Fruit fly (Drosophila melanogaster) whole organism: ENCODE measurements around the gene CG2767.
A peak's percentile ranks its signal among the peaks of the same experiment; 100 is the strongest.
"Not testable (repeated sequence)": the region's sequence is repeated elsewhere in the genome, so short reads cannot be mapped to it uniquely, and the experiment has no call there.

Source experiments
- CG8478 ChIP-seq: fragments of >200 bp; optimal IDR thresholded peaks from 2 replicates; lab custom pipeline; 2018; ENCODE audit warnings: inconsistent platforms
- Dll ChIP-seq: fragments of >200 bp; optimal IDR thresholded peaks from 2 replicates; lab custom pipeline; 2017
- EcR ChIP-seq, 2 experiments: fragments of >200 bp; optimal IDR thresholded peaks; 2 replicates each; lab custom pipeline; 2017; ENCODE audit warnings: missing biosample characterization in 2 of 2, missing genetic modification characterization in 2 of 2, missing genetic modification reagents in 2 of 2
- pan ChIP-seq: fragments of >200 bp; optimal IDR thresholded peaks from 2 replicates; lab custom pipeline; 2017
- psq ChIP-seq: fragments of >200 bp; optimal IDR thresholded peaks from 2 replicates; lab custom pipeline; 2017
- usp ChIP-seq: fragments of >200 bp; optimal IDR thresholded peaks from 2 replicates; lab custom pipeline; 2017; ENCODE audit warnings: missing biosample characterization, missing genetic modification characterization, mixed read lengths

Gene CG2767

DNA sequence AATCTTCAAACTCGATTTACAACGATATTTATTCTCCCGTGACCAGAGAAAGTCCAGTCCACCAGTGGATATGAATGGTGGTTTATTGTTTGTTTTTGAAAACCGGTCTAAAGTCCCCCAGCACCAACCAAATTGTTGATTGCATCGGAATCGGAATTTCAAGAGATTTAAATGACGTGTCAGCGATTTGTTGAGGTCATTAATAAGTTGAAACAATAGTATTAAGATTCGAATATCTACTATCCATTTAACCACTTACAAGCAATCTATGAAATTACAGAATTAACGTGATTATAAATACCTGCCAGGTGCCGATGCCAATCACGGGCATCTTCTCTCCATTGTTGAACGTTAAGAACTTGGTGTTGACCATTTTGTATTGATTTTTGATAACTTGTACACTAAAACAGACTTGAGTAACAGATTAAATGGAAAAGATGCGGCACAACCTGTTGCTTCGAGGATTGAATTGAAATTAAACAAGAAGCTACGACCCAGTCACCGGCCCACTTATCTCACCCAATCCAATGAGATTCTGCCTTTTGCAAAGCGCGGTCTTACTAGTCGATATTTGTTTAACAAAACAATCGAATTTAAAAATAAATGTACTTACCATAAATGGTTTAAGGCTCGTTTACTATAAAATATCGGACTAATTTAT is at the start of gene CG2767:
CG2767 (minus strand) TSS at position 516 of the 661 bp plus-strand sequence.
- TF ChIP-seq pan (lab: Kevin White, UChicago) (no peak), usp (no peak), CG8478 (lab: Kevin White, UChicago) (no peak), psq (lab: Kevin White, UChicago) (no peak)

dm6 chr3R:8049373-8049772 is 41.5 kb upstream of the CG2767 start, which contains the start of gene CG43061:
Gene CG43061 (plus strand): TSS chr3R:8049673.
- not testable (repeated sequence) for TF ChIP-seq psq (lab: Kevin White, UChicago); Dll (lab: Kevin White, UChicago); EcR (GFP tag; optimal IDR thresholded peaks at IDR 0.05; lab: Kevin White, UChicago)

DNA sequence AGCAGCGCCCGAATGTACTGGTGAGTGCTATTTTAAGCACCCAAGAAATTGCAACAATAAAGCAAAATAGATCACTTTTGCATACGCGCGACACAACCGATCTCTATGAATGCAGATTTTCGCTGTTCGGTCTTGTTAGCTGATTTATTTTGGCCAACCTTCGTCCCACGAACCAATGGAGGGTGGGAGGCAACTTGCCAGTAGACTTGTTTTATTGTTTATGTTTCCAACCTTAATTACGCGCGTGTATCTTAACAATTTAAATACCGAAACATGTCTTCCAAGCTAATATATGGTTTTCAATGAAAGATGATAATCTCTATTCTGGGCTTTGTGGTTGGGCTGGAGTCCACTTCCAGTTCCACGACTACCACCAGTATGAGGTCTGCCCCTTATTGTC is 41.0 kb upstream of the CG2767 start, which contains the start of gene CG43618:
CG43618 (plus strand) TSS at position 301 of the 400 bp plus-strand sequence.
- TF ChIP-seq EcR (GFP tag; optimal IDR thresholded peaks at IDR 0.05; lab: Kevin White, UChicago); Dll (lab: Kevin White, UChicago); psq (lab: Kevin White, UChicago): not testable (repeated sequence)

- TF ChIP-seq pan (lab: Kevin White, UChicago) (no peak), usp (no peak), Dll (lab: Kevin White, UChicago) (no peak), psq (lab: Kevin White, UChicago) (no peak), EcR (GFP tag; optimal IDR thresholded peaks at IDR 0.05; lab: Kevin White, UChicago) (no peak), CG8478 (lab: Kevin White, UChicago) (no peak)
Observed at dm6 chr3R:8040843-8041242, 32.9 kb upstream of the CG2767 start, which contains the start of gene CG43060. Gene CG43060 (plus strand): TSS chr3R:8041224.

- TF ChIP-seq EcR (GFP tag; optimal IDR thresholded peaks at IDR 0.05; lab: Kevin White, UChicago) (no peak), pan (lab: Kevin White, UChicago) (no peak), usp (no peak)
Observed at dm6 chr3R:8038927-8039326, 31.0 kb upstream of the CG2767 start.

DNA sequence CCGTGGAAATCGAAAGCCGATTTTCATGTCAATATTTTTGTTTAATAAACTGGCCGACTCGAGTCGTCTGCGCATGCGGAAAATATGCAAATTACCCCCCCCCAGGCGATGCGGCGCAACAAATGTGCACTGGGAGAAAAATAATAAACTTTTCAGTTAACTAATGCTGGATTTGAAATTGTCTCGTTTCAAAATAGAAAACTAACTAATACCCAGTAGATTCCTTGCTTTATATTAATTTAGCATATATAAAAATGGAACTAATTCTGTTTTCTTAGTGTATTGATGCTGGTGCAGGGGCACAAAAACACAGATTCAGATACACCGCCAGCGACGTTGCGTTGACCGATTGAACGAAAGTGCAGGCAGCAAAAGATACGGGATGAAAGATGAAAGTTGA is 30.0 kb upstream of the CG2767 start:
- no peak for TF ChIP-seq EcR (GFP tag; optimal IDR thresholded peaks at IDR 0.05; lab: Kevin White, UChicago)
- TF ChIP-seq pan (lab: Kevin White, UChicago) = no peak
- TF ChIP-seq usp = no peak
- TF ChIP-seq psq (lab: Kevin White, UChicago) = no peak
- TF ChIP-seq CG8478 (lab: Kevin White, UChicago) = no peak
- no peak for TF ChIP-seq Dll (lab: Kevin White, UChicago)

DNA sequence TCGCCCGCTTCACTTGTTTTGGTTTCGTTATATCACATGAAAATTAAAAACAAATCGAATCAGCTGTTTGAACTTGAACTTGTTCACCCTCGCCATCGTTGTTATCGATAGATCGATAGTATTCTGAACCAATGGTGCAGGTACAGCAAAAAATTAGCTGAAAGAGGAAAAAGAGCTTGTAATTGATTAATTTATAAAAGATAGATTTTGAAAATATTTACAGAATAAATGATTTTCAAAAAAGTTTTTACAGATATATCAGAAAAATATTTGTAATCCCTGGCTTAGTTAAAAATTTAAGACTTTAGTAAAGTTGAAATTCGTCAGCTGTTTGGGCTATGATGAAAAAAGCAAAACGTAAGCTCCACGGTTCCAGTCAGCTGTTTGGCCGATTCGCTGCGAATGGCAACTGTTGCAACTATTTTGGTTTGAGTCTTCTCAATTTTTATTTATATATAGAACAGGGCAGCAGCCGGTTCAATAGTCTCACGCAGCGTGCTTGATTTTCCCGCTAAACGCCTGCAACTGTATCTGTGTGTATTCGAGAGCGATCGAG is 25.1 kb upstream of the CG2767 start, which contains the start of the genes CG11035 and unc-45:
CG11035 (minus strand) TSS at position 87 of the 556 bp plus-strand sequence.
unc-45 (plus strand) TSS at position 379 of the 556 bp plus-strand sequence.
- TF ChIP-seq EcR (GFP tag; optimal IDR thresholded peaks at IDR 0.05; lab: Kevin White, UChicago) (no peak), psq (lab: Kevin White, UChicago) (no peak), pan (lab: Kevin White, UChicago) (no peak), usp (no peak), CG8478 (lab: Kevin White, UChicago) (no peak), Dll (lab: Kevin White, UChicago) (no peak)

dm6 chr3R:8030151-8030899 is 22.4 kb upstream of the CG2767 start, which contains the start of the genes CG10903 and CG2747:
Gene CG10903 (plus strand): TSS chr3R:8030411.
Gene CG2747 (minus strand): TSS chr3R:8030790.
- TF ChIP-seq EcR (GFP tag; optimal IDR thresholded peaks at IDR 0.05; lab: Kevin White, UChicago) (no peak), CG8478 (lab: Kevin White, UChicago) (no peak), pan (lab: Kevin White, UChicago) (no peak), Dll (lab: Kevin White, UChicago) (no peak), usp (no peak), psq (lab: Kevin White, UChicago) (no peak)

DNA sequence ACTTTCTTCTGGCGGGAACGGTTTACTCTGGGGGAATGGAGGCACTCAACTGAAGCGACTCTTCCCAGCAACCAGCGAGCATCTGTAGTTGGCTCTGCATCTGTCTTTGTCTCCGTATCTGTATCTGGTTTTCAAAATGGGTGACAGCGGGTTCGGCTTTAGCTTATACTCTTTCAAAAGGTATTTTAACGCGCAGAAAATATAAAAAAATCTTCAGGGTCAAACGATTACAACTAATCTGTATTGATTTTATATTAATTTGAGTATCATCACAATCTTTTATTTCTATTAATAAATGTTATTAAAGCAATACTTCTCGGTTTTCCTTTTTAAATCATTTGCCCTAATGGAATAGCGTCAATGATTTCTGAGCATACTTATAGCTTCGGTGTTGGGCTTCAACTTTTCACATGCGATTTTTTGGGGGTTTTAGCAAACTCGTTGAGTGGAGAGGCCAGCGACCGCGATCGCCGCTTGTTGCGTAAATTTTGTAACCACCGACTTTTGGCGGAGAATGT is 21.6 kb upstream of the CG2767 start, which contains the start of gene ImpE3:
ImpE3 (minus strand) TSS at position 51 of the 518 bp plus-strand sequence.
- TF ChIP-seq pan (lab: Kevin White, UChicago) (no peak), Dll (lab: Kevin White, UChicago) (no peak)

DNA sequence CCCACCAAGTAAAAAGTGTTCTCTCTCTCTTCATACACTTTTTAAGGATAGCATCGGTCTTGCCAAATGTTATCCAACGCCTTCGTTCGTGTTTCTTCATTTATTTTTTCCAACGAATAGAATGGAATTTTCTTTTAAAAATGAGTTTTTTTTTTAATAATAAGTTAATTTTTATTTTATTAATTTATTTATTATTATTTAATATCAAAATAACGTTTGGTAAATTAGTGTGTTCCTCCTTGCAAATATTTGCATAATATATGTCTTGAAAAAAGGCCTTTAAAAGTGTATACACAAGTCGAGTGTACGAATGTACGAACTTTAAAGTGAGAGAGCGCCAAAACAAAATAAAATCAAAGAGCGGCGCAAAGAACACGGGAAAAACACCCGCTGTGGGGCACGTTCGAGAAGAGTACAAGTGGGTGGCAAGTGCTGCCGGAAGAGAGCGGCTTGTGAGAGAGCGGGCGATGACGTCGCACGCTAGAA is 19.3 kb upstream of the CG2767 start:
- TF ChIP-seq Dll (lab: Kevin White, UChicago) = peak; percentile 63
- TF ChIP-seq EcR (GFP tag; optimal IDR thresholded peaks at IDR 0.05; lab: Kevin White, UChicago) = no peak
- no peak for TF ChIP-seq psq (lab: Kevin White, UChicago)
- no peak for TF ChIP-seq usp
- no peak for TF ChIP-seq pan (lab: Kevin White, UChicago)

- TF ChIP-seq CG8478 (lab: Kevin White, UChicago) (no peak), usp (no peak), psq (lab: Kevin White, UChicago) (no peak), EcR (GFP tag; optimal IDR thresholded peaks at IDR 0.05; lab: Kevin White, UChicago) (no peak), pan (lab: Kevin White, UChicago) (no peak), Dll (lab: Kevin White, UChicago) (no peak)
Observed at dm6 chr3R:8026515-8026914, 18.6 kb upstream of the CG2767 start.
